Worm (Caenorhabditis elegans): Measurements from ENCODE around the gene let-19.

The let-19 gene

ce11 chrII:8747246-8747938, 23.4 kb upstream of the let-19 start (continued):
- TF ChIP-seq F37D6.2 (tag; optimal IDR thresholded peaks at IDR 0.05) (no peak), Y5F2A.4 (GFP tag; optimal IDR thresholded peaks at IDR 0.05) (peak; percentile 42), dmd-9 (GFP tag; IDR thresholded peaks at IDR 0.05) (no peak; the same call in 1 of the 2 replicates), nhr-42 (GFP tag; IDR thresholded peaks at IDR 0.05) (peak; percentile 54), hmg-1.1 (GFP tag; IDR thresholded peaks at IDR 0.05) (peak; percentile 41), lin-15B (tag; optimal IDR thresholded peaks at IDR 0.05) (no peak), egl-27 (tag; optimal IDR thresholded peaks at IDR 0.05) (no peak), ZK337.2 (GFP tag; IDR thresholded peaks at IDR 0.05) (no peak), T26A8.4 (GFP tag; IDR thresholded peaks at IDR 0.05) (peak; percentile 82), ceh-32 (tag; optimal IDR thresholded peaks at IDR 0.05; ENCODE audit: poor library complexity) (no peak), daf-19 (GFP tag; conservative IDR thresholded peaks at IDR 0.05) (no peak), ceh-82 (tag; optimal IDR thresholded peaks at IDR 0.05) (no peak), T20F7.1 (GFP tag; optimal IDR thresholded peaks at IDR 0.05) (peak; percentile 68), lin-29 (GFP tag; IDR thresholded peaks at IDR 0.05) (0 out of 2 replicates have a peak, but pooled peaks have one; percentile 20), rbr-2 (tag; optimal IDR thresholded peaks at IDR 0.05) (peak; percentile 14), F10B5.3 (tag; optimal IDR thresholded peaks at IDR 0.05) (no peak), zag-1 (tag; optimal IDR thresholded peaks at IDR 0.05) (no peak), tag-97 (GFP tag; IDR thresholded peaks at IDR 0.05) (no peak), ztf-11 (tag; optimal IDR thresholded peaks at IDR 0.05) (no peak), madf-5 (GFP tag; IDR thresholded peaks at IDR 0.05) (peak; percentile 8 to 61; a peak in 2 of 4 replicates), F44E2.7 (GFP tag; IDR thresholded peaks at IDR 0.05) (peak; percentile 54; the same call in 1 of the 2 replicates), spr-1 (tag; optimal IDR thresholded peaks at IDR 0.05) (peak; percentile 57), hlh-11 (tag; optimal IDR thresholded peaks at IDR 0.05) (peak; percentile 70), lin-1 (GFP tag; IDR thresholded peaks at IDR 0.05) (peak; percentile 40; the same call in 1 of the 2 replicates), mxl-2 (GFP tag; conservative IDR thresholded peaks at IDR 0.05) (no peak), attf-4 (tag; optimal IDR thresholded peaks at IDR 0.05) (no peak), nhr-48 (tag; optimal IDR thresholded peaks at IDR 0.05) (peak; percentile 49), gei-8 (GFP tag; optimal IDR thresholded peaks at IDR 0.05) (peak; percentile 22), snpc-1.2 (GFP tag; IDR thresholded peaks at IDR 0.05) (peak; percentile 58; the same call in 1 of the 2 replicates), nhr-237 (tag; optimal IDR thresholded peaks at IDR 0.05) (no peak), unc-62 (GFP tag; optimal IDR thresholded peaks at IDR 0.05 in 1 of 2) (no peak), unc-62 (tag; optimal IDR thresholded peaks at IDR 0.05) (no peak), ZK546.5 (tag; optimal IDR thresholded peaks at IDR 0.05) (no peak), nhr-76 (tag; optimal IDR thresholded peaks at IDR 0.05) (peak; percentile 4), lin-39 (tag; optimal IDR thresholded peaks at IDR 0.05) (no peak), ama-1 (optimal IDR thresholded peaks at IDR 0.05) (peak; percentile 99), daf-12 (tag; optimal IDR thresholded peaks at IDR 0.05) (no peak), F26F4.8 (GFP tag; conservative IDR thresholded peaks at IDR 0.05) (no peak), ctbp-1 (GFP tag; IDR thresholded peaks at IDR 0.05) (no peak; the same call in none of the 2 replicates), lin-38 (GFP tag; IDR thresholded peaks at IDR 0.05) (peak; percentile 58; the same call in 1 of the 2 replicates), skn-1 (tag; optimal IDR thresholded peaks at IDR 0.05) (no peak), nhr-102 (tag; optimal IDR thresholded peaks at IDR 0.05) (peak; percentile 71), fos-1 (tag; optimal IDR thresholded peaks at IDR 0.05) (peak; percentile 20), unc-39 (tag; optimal IDR thresholded peaks at IDR 0.05) (no peak), zip-11 (GFP tag; IDR thresholded peaks at IDR 0.05) (no peak), fkh-10 (GFP tag; optimal IDR thresholded peaks at IDR 0.05) (no peak), saeg-2 (GFP tag; IDR thresholded peaks at IDR 0.05) (no peak), pha-4 (GFP tag; IDR thresholded peaks at IDR 0.05) (no peak; the same call in 1 of the 2 replicates), pha-4 (tag; optimal IDR thresholded peaks at IDR 0.05) (no peak), dpl-1 (GFP tag; optimal IDR thresholded peaks at IDR 0.05) (no peak), daf-16 (GFP tag; optimal IDR thresholded peaks at IDR 0.05) (peak in 1 of 2 experiments; percentile 11), daf-16 (tag; optimal IDR thresholded peaks at IDR 0.05) (peak; percentile 74)

Data from whole organism, L4 larva.